Fruit fly (Drosophila melanogaster) whole organism, prepupa: ENCODE measurements around the gene CG11095.

Source experiments
- CG4318 ChIP-seq: fragments of 200-800 bp; sonication (Bioruptor generic); optimal IDR thresholded peaks from 3 replicates; lab custom pipeline; 2017; ENCODE audit warnings: missing biosample characterization, mild to moderate bottlenecking, missing genetic modification characterization
- CG6808 ChIP-seq: fragments of 200-800 bp; sonication (Bioruptor generic); optimal IDR thresholded peaks from 3 replicates; lab custom pipeline; 2017; ENCODE audit warnings: missing biosample characterization, missing genetic modification characterization, mild to moderate bottlenecking, moderate library complexity, missing genetic modification reagents
- CG7368 ChIP-seq: fragments of 200-800 bp; sonication (Bioruptor generic); optimal IDR thresholded peaks from 3 replicates; lab custom pipeline; 2016; ENCODE audit warnings: missing biosample characterization, missing genetic modification characterization
- CG8632 ChIP-seq: fragments of 200-800 bp; sonication (Bioruptor generic); optimal IDR thresholded peaks from 3 replicates; lab custom pipeline; 2016; ENCODE audit warnings: missing biosample characterization, missing genetic modification characterization
- Eip75B ChIP-seq: fragments of 200-800 bp; sonication (Bioruptor generic); optimal IDR thresholded peaks from 3 replicates; lab custom pipeline; 2016; ENCODE audit warnings: missing biosample characterization, missing genetic modification characterization
- Hr38 ChIP-seq: sonication (Bioruptor generic); optimal IDR thresholded peaks from 2 replicates; lab custom pipeline; 2016; ENCODE audit warnings: missing biosample characterization, missing genetic modification characterization
- Sox15 ChIP-seq: fragments of 200-800 bp; sonication (Bioruptor generic); optimal IDR thresholded peaks from 3 replicates; lab custom pipeline; 2016; ENCODE audit warnings: missing biosample characterization, missing genetic modification characterization
- net ChIP-seq: fragments of 200-800 bp; sonication (Bioruptor generic); optimal IDR thresholded peaks from 3 replicates; lab custom pipeline; 2016; ENCODE audit warnings: missing biosample characterization, missing genetic modification characterization
- spab ChIP-seq: fragments of 200-800 bp; sonication (Bioruptor generic); optimal IDR thresholded peaks from 2 replicates; lab custom pipeline; 2017; ENCODE audit warnings: missing biosample characterization, mild to moderate bottlenecking, missing genetic modification characterization, missing genetic modification reagents
- ss ChIP-seq, 2 experiments: fragments of 200-800 bp; sonication (Bioruptor generic); optimal IDR thresholded peaks; 2 replicates in 1 of 2; 3 replicates in 1 of 2; lab custom pipeline; 2017 to 2018; ENCODE audit warnings: mild to moderate bottlenecking in 2 of 2, missing biosample characterization in 2 of 2, missing genetic modification characterization in 2 of 2, moderate library complexity in 1 of 2

dm6 chrX:13814058-13814457, 2.6 kb downstream of the CG11095 start:
- TF ChIP-seq Eip75B (GFP tag; lab: Kevin White, UChicago), result no peak
- TF ChIP-seq ss (GFP tag; optimal IDR thresholded peaks at IDR 0.05; lab: Kevin White, UChicago), result no peak
- TF ChIP-seq spab, result no peak
- no peak for TF ChIP-seq CG4318 (GFP tag; lab: Kevin White, UChicago)
- no peak for TF ChIP-seq net (GFP tag; lab: Kevin White, UChicago)
- no peak for TF ChIP-seq Hr38 (GFP tag; lab: Kevin White, UChicago)
- TF ChIP-seq CG7368, result no peak
- no peak for TF ChIP-seq CG6808
- no peak for TF ChIP-seq CG8632 (GFP tag; lab: Kevin White, UChicago)
- no peak for TF ChIP-seq Sox15 (GFP tag; lab: Kevin White, UChicago)
